Worm (Caenorhabditis elegans) whole organism, dauer: ENCODE data around the gene Y50E8A.2.
"Not testable (repeated sequence)": the region's sequence is repeated elsewhere in the genome, so short reads cannot be mapped to it uniquely, and the experiment has no call there.

ENCODE experiments used
- unc-62 ChIP-seq: sonication (generic microtip); optimal IDR thresholded peaks from 2 replicates; lab custom pipeline; 2017; ENCODE audit warnings: missing biosample characterization, missing genetic modification reagents, missing genetic modification characterization

Gene Y50E8A.2

DNA sequence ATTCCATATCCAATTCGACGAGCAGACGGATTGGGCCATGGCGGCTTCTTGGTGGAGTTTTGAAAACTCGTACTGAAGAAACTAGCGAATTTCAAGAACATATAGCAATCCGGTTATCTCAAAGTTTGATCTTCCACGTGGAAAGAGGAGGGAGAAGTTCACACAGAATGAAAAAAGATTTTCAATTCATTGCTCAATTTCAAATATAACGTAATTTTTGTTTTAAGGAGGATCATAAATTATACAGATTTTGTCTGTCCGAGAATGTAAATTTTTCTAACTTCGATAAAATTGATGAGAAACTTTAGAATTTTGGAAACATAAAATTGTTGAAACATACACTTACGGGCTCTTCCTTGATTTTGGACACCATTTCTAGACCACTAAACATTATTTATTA is at the start of gene Y50E8A.2:
Y50E8A.2 (minus strand) TSS at position 101 of the 400 bp plus-strand sequence.
- no peak for TF ChIP-seq unc-62 (GFP tag; lab: Kevin White, UChicago)

DNA sequence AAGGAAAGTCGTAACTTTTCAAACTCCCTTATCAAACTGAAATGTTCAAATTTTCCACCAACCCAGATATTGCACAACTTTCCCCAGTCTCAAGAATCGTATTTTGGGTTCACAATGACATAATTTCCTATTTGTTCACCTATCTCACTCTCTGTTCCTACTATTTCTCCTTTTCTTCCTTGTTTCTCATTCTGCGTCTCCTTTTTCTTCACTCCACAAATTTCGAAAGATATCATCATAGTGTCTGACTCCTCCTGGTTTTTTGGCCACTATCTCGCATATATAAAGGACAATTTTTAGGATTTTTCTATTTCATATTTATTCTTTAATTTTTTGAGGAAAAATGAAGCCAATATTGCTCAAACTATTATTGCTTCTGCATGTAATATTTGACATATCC is 44.4 kb upstream of the Y50E8A.2 start, which contains the start of gene haf-7:
haf-7 (plus strand) TSS at position 211 of the 400 bp plus-strand sequence.
- TF ChIP-seq unc-62 (GFP tag; lab: Kevin White, UChicago): no peak

DNA sequence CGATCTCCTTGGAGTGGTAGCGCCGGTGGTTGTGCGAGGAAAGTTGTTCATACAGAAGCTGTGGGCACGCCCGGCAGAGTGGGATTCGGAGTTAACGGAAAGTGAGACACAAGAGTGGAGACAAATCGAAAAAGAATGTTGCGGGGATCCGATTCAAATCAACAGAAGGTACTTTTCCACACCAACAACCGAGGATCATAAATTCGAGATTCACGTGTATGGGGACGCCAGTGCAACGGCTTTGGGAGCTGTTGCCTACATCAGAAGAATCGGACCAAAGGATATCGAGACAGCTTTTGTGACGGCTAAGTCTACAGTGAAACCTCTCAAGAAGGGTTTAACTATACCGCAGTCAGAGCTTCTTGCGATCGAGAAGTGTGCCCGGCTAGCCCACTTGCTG is 34.9 kb upstream of the Y50E8A.2 start:
- no peak for TF ChIP-seq unc-62 (GFP tag; lab: Kevin White, UChicago)

DNA sequence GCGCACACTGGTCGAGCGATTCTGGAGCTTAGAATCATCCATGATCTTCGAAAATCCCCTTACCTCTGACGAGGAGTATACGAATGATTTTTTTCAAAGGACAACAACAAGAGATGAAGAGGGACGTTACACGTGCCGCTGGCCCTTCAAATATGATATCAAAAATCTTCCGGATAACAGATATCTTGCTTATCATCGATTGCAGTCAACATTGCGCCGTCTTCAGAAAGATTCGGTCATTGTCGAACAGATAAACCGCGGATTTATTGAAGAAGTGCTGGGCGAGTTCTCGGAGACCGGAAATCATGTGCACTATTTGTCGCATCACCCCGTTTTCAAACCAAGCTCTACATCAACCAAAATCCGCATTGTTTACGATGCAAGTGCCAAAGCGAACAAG is 33.9 kb upstream of the Y50E8A.2 start:
- no peak for TF ChIP-seq unc-62 (GFP tag; lab: Kevin White, UChicago)

DNA sequence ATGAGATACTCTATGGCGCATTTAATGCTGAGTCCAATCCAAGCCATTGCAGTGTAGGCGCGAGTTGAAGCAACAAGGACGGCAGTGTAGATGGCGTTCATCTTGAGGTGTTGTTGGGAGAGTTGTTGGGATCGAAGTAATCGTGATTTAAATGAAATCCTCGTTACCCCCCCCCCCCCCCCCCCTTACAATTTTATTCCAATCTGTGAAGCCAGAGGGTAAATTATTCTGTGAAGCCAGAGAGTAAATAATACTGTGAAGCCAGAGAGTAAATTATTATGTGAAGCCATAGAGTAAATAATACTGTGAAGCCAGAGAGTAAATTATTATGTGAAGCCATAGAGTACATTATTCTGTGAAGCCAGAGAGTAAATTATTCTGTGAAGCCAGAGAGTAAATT is 21.7 kb upstream of the Y50E8A.2 start, which contains the start of gene nspa-10:
nspa-10 (minus strand) TSS at position 101 of the 400 bp plus-strand sequence.
- not testable (repeated sequence) for TF ChIP-seq unc-62 (GFP tag; lab: Kevin White, UChicago)

DNA sequence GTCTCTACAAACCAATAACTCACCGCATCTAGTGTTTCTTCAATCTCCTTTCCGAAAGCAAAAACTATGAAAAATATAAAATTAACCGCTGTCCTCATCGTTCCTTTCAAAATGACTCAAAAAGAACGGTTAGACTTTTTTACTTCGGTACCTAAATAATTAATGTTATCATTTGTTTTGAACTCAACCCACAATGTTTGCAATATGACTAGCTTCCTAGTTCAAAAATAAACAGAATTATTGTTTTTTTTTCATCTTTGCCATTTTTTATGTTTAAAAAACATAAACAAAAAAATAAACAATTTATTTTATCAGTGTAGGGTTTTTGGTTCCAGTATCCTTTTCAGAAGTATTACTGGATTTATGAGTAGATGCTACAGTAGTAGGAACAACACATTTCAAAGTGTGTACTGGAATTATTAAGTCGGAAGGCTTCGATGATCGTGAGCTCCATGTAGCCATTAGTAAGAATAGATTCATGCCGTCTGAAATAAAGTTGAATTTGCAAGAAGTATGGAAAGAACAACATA is 20.0 kb upstream of the Y50E8A.2 start, which contains the start of the genes lipl-8 and Y50E8A.22:
lipl-8 (minus strand) TSS at position 101 of the 530 bp plus-strand sequence.
Y50E8A.22 (minus strand) TSS at position 480 of the 530 bp plus-strand sequence.
- TF ChIP-seq unc-62 (GFP tag; lab: Kevin White, UChicago): no peak

DNA sequence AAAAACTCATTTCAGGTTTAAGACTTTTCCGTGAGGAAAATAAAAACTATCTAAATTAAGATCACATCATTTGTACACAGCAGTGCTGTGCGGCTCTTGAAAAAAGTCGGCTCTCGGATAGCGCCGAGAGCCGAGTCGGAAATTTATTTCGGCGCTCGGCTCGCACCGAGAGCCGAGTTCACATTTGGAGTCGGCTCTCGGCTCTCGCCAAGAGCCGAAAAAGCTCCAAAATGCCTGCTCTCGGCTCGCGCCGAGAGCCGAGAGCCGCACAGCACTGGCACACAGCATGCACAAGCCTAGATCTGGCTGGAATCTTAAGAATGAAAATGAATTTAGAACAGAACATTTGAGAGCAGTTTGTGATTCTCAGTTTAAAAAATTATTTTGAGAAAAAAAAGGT is 18.3 kb upstream of the Y50E8A.2 start:
- no peak for TF ChIP-seq unc-62 (GFP tag; lab: Kevin White, UChicago)

DNA sequence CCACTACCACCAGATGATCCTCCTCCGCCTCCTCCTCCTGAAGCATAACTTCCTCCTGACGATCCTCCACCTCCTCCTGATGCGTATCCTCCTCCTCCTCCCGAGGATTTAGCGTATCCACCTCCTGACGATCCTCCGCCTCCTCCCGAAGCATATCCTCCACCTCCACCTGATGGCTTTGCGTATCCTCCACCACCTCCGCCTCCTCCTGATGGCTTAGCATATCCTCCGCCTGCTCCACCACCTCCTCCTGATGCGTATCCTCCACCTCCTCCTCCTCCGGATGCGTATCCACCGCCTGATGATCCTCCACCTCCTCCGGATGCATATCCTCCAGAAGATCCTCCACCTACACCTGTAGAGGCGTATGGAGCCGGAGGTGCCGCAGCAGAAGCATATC is 16.2 kb upstream of the Y50E8A.2 start:
- no peak for TF ChIP-seq unc-62 (GFP tag; lab: Kevin White, UChicago)

DNA sequence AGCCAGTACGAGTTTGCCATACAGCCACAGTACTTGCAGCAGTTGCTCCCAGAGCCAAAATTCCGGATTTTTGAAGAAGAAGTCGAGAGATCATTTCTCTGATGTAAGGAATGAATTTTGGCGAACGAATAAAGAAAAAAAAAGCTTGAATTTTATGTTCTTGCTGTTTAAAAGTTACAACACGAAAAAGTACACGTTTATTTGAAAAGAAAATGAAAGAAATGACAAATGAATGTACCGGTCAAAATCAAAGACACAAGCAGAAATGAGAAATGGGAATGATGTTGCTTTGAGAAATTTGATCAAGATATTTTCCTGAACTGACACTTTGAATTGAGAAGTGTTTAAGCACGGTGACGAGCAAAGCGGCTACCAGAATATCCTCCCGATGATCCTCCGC is 12.6 kb upstream of the Y50E8A.2 start, which contains the start of gene Y50E8A.6:
Y50E8A.6 (minus strand) TSS at position 101 of the 400 bp plus-strand sequence.
- no peak for TF ChIP-seq unc-62 (GFP tag; lab: Kevin White, UChicago)

DNA sequence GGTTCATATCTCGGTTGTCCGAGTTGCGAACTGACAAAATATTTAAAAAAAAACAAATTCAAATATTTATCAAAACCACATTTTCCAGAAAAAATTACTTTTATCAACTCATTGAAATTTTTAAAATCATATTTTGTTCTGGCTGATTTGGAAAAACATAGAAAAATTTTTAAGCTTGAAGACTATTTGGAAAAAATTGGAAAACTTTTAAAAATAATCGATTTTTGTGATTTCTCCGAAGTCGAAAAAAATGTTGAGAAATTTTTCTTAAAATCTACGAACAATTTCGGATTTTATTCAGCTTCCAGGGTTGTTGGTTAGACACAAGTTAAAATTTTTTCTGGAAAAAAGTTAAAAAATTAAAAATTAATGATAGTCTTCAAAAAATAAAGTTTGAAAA is 8.2 kb upstream of the Y50E8A.2 start, which contains the start of gene Y50E8A.5:
Y50E8A.5 (minus strand) TSS at position 101 of the 400 bp plus-strand sequence.
- TF ChIP-seq unc-62 (GFP tag; lab: Kevin White, UChicago): no peak

DNA sequence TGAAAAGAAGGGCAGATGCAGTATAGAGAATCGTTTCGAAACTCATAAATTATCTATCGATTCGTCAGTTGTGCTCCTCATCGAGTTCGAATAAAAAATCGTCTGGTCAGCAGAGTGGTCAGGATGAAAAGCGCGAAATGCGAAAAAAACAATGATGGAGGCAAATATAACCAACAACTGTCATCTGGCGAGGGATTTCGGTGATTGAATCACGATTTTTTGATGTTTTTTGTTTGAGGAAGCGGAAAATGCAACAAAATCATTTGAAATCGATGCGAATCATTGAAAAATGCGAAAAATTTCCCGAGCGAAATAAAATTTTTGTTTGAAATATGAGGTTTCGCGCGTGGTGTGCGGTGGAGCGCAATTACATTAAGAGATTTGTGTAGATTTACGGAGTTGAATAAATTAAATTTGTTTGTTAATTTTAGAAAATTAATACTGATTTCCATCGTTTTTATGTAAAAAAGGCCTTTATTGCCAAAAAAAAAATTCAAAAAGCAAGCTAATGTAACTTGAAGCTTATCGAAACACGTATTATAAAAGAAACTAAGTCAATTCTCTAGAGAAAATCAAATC is 5.6 kb upstream of the Y50E8A.2 start, which contains the start of gene unc-61:
unc-61 (minus strand) TSS at position 51 of the 579 bp plus-strand sequence.
- no peak for TF ChIP-seq unc-62 (GFP tag; lab: Kevin White, UChicago)

DNA sequence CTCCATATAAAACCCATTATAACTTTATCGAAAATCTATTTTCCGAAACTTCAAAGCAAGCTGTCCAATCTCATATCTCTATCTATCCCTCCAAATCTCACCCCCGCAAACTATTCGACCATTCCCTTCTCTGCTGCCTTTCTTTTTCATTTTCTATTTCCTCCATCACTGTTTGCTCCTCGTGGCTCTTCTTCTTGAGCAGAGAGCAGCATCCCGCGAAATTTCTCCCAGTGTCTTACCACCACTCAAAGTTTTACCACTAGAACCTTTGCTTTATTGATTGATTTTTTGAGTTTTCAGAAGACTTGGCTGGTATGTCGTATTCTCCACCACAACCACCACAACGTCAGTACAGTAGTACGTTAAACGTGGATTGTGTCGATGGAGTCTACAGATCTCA is 689 bp upstream of the Y50E8A.2 start, which contains the start of gene oig-3:
oig-3 (plus strand) TSS at position 301 of the 400 bp plus-strand sequence.
- TF ChIP-seq unc-62 (GFP tag; lab: Kevin White, UChicago): no peak

DNA sequence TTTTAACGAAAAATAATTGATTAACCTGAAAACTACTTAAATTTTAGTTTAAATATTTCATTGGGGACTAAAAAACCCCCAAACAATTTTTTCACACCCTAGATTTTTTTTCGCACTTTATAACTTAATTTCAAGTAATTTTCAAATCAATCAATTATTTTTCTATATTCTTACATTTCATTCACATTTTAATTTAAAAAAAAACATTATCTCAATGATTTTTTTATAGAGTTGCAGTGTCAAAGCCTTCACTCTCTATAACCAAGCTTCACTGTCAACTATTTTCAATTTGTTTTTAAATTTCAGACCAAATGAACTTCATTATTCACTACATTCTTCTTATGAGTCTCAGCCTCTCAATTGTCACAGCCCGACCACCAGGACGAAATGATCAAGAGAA is 2.1 kb downstream of the Y50E8A.2 start, which contains the start of gene Y50E8A.1:
Y50E8A.1 (plus strand) TSS at position 301 of the 400 bp plus-strand sequence.
- TF ChIP-seq unc-62 (GFP tag; lab: Kevin White, UChicago): no peak

DNA sequence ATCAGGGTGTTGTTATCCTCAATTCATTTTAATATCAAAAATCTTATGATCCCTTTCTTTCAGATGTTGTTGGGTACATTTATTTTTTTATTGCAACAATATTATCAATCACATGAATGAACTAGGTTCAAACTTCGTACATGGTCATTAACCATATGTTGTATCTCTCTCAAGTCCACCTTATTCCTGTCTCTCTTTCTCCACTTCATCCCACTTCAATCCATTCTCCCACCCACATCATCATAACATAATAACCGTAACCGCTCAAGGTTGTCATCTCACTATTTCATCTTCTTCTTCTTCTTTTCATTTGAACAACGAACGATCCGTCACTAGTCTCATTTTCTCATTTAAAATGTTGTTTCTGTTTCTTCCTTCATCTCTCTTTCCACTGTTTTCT is 3.2 kb downstream of the Y50E8A.2 start:
- no peak for TF ChIP-seq unc-62 (GFP tag; lab: Kevin White, UChicago)

DNA sequence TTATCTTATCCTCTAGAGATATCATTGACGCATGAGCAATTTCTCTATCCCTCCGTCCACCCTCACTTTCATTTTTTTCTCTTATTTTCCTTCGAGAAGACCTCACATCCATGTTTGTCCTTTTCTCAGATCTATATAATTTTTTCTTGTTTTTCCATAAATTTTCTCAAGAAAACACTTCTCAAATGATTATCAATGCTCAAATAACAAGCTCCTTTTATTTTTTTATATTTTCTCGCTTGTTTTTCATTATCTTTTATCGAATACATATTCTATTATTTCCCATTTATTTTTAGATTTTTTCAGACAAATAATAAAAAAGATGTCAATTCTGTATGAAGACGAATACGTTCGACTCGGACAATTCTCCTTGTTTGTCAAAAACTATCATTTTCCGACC is 5.6 kb downstream of the Y50E8A.2 start, which contains the start of gene R08A2.7:
R08A2.7 (plus strand) TSS at position 301 of the 400 bp plus-strand sequence.
- TF ChIP-seq unc-62 (GFP tag; lab: Kevin White, UChicago): no peak

DNA sequence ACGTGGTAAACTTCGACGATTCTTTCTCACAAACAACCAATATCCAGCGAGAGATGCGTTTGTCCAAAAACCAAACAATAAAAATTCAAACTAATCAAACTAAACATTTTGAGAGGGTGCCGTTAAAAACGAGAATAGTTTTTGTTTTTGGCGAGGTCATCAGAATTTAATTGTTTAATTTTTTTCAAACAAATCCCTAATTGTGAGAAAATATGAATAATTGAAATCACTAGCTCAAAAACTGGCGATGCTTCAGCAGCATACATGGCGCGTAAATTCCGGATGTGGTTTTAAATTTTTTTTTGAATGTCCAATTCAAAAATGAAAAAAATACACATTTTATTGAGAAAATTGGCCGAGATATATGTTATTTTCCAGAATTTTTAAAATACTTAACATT is 9.2 kb downstream of the Y50E8A.2 start, which contains the start of gene R08A2.1:
R08A2.1 (minus strand) TSS at position 101 of the 400 bp plus-strand sequence.
- TF ChIP-seq unc-62 (GFP tag; lab: Kevin White, UChicago): no peak
